Fruit fly (Drosophila melanogaster): ENCODE measurements around the gene CG34345.
A peak's percentile ranks its signal among the peaks of the same experiment; 100 is the strongest.

CG34345 gene

dm6 chr2L:6601018-6601505 lies 21.9 kb upstream of the CG34345 start, which contains the start of gene Dpp10 (continued):
- no peak for TF ChIP-seq CG1832 (GFP tag; optimal IDR thresholded peaks at IDR 0.05)
- TF ChIP-seq mirr (GFP tag; optimal IDR thresholded peaks at IDR 0.05) = peak; percentile 71
- peak; percentile 15 for TF ChIP-seq MESR4 (GFP tag; optimal IDR thresholded peaks at IDR 0.05)
- peak; percentile 79 for TF ChIP-seq tap (tag; optimal IDR thresholded peaks at IDR 0.05)
- no peak; the same call in 1 of the 2 replicates for TF ChIP-seq amos (GFP tag; IDR thresholded peaks at IDR 0.05; ENCODE audit: partially characterized antibody)
- TF ChIP-seq da (GFP tag; optimal IDR thresholded peaks at IDR 0.05) = no peak
- no peak for TF ChIP-seq CG33557 (GFP tag; optimal IDR thresholded peaks at IDR 0.05)
- peak; percentile 93 for TF ChIP-seq CG32772 (GFP tag; IDR thresholded peaks at IDR 0.05)
- peak; percentile 96 for TF ChIP-seq Mrtf (GFP tag; IDR thresholded peaks at IDR 0.05)
- no peak for TF ChIP-seq stwl (tag; optimal IDR thresholded peaks at IDR 0.05)
- peak; percentile 85 for TF ChIP-seq CG8944 (GFP tag; optimal IDR thresholded peaks at IDR 0.05)
- peak; percentile 78 for TF ChIP-seq CG1603 (tag; optimal IDR thresholded peaks at IDR 0.05)
- peak; percentile 97 for TF ChIP-seq CG9215 (GFP tag; IDR thresholded peaks at IDR 0.05)
- peak; percentile 25 for TF ChIP-seq ftz-f1 (GFP tag; optimal IDR thresholded peaks at IDR 0.05)
- peak; percentile 93 for TF ChIP-seq CG17612 (GFP tag; IDR thresholded peaks at IDR 0.05)
- TF ChIP-seq CG14441 (GFP tag; IDR thresholded peaks at IDR 0.05) = peak; percentile 96
- peak; percentile 86 for TF ChIP-seq Fer2 (tag; optimal IDR thresholded peaks at IDR 0.05)
- peak; percentile 80 for TF ChIP-seq nau (GFP tag; optimal IDR thresholded peaks at IDR 0.05)
- TF ChIP-seq tin (GFP tag; optimal IDR thresholded peaks at IDR 0.05) = peak; percentile 83
- peak; percentile 95 for TF ChIP-seq seq (GFP tag; IDR thresholded peaks at IDR 0.05)
- TF ChIP-seq Ets65A (GFP tag) = peak; percentile 98
- TF ChIP-seq CG6854 (GFP tag; optimal IDR thresholded peaks at IDR 0.05) = peak; percentile 87
- peak; percentile 72 for TF ChIP-seq CG16779 (GFP tag; IDR thresholded peaks at IDR 0.05)
- TF ChIP-seq CHES-1-like (GFP tag; optimal IDR thresholded peaks at IDR 0.05) = peak; percentile 84
- TF ChIP-seq CG7839 (tag; optimal IDR thresholded peaks at IDR 0.05) = peak; percentile 94
- no peak for TF ChIP-seq h (optimal IDR thresholded peaks at IDR 0.05)
- TF ChIP-seq Stat92E (GFP tag; optimal IDR thresholded peaks at IDR 0.05) = no peak
- TF ChIP-seq Elba2 (GFP tag; optimal IDR thresholded peaks at IDR 0.05) = no peak
- peak; percentile 90 to 94 for TF ChIP-seq Hr51 (GFP tag; optimal IDR thresholded peaks at IDR 0.05)
- peak; percentile 93 for TF ChIP-seq H2.0 (GFP tag; IDR thresholded peaks at IDR 0.05)
- TF ChIP-seq cwo (GFP tag; optimal IDR thresholded peaks at IDR 0.05) = peak; percentile 93
- TF ChIP-seq B-H2 (GFP tag; optimal IDR thresholded peaks at IDR 0.05) = peak; percentile 94
- peak; percentile 94 for TF ChIP-seq CG6689 (GFP tag; IDR thresholded peaks at IDR 0.05)
- TF ChIP-seq Jarid2 (GFP tag; optimal IDR thresholded peaks at IDR 0.05) = peak; percentile 55
- peak; percentile 93 for TF ChIP-seq Drgx (GFP tag; IDR thresholded peaks at IDR 0.05)
- no peak for TF ChIP-seq cg (GFP tag; optimal IDR thresholded peaks at IDR 0.05)
- peak; percentile 77 for TF ChIP-seq CG10462 (GFP tag; optimal IDR thresholded peaks at IDR 0.05)
- peak; percentile 30 for TF ChIP-seq NC2α (GFP tag; optimal IDR thresholded peaks at IDR 0.05)
- TF ChIP-seq CG18619 (GFP tag; optimal IDR thresholded peaks at IDR 0.05) = peak; percentile 88
- TF ChIP-seq Xbp1 (GFP tag; optimal IDR thresholded peaks at IDR 0.05) = peak; percentile 87
- TF ChIP-seq Hey (tag; optimal IDR thresholded peaks at IDR 0.05) = peak; percentile 66
- TF ChIP-seq vnd (GFP tag; IDR thresholded peaks at IDR 0.05; ENCODE audit: partially characterized antibody) = 0 out of 3 replicates have a peak, but pooled peaks have one; percentile 46
- TF ChIP-seq sens (GFP tag) = peak; percentile 92
- TF ChIP-seq CG11398 (GFP tag; optimal IDR thresholded peaks at IDR 0.05) = peak; percentile 75
- peak; percentile 98 for TF ChIP-seq Ada2b (GFP tag; IDR thresholded peaks at IDR 0.05)
- TF ChIP-seq pum (GFP tag; optimal IDR thresholded peaks at IDR 0.05) = peak; percentile 37
- TF ChIP-seq jumu (GFP tag; optimal IDR thresholded peaks at IDR 0.05) = peak; percentile 66
- TF ChIP-seq CG1024 (GFP tag; IDR thresholded peaks at IDR 0.05) = peak; percentile 79
- TF ChIP-seq CoRest (tag; optimal IDR thresholded peaks at IDR 0.05) = peak; percentile 91
- peak; percentile 77 for TF ChIP-seq Mad (GFP tag; optimal IDR thresholded peaks at IDR 0.05)
- TF ChIP-seq CG4730 (GFP tag; IDR thresholded peaks at IDR 0.05) = peak; percentile 95

All from whole organism, embryonic.